Fruit fly (Drosophila melanogaster): ENCODE results near the gene Tango14.
A peak's percentile ranks its signal among the peaks of the same experiment; 100 is the strongest.

Gene Tango14

DNA sequence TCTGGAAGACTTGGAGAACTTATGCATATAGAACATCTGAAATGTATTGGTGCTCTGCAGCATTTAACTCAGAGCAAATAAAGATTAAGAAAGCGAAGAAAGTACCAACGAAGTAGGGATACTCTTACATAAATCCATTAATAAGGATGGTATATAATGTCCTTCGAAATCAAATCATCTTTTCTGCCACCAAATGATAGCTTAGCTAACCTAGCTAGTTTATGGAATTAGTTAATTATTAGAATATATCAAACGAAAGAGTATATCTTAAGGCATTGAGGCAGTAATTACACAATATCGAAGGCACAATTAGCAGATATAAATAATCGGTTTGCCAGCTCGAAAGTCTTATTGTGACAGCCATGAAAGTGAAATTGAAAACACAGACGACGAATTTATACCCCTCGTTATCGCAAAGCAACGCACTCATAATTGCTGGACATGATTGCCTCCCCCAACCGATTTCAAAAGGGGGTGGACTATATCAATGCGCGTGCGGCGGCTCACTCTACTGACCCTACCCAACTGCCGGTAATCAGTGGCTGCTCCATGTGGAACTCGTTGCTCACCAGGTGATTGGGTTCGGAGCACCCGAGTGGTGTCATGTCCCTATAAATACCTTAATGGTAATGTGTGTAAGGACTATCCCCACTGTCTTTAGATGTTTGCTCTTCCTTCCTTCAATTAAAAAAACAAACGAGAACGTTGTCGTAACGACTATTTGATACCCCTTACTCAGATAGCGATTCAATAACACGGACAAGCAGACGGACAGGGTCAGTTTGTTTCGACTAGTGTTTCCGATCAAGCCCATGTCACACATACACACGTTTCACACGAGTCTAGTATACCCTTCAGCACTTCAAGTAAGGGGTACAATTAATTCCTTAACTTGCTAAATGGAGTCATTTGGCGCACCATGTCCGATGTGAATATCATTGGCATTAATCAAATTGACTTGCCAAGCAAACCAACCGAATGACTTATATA lies 13.8 kb upstream of the Tango14 start (continued):
- TF ChIP-seq CG17361 (GFP tag; IDR thresholded peaks at IDR 0.05) (peak; percentile 51; the same call in 2 of the 3 replicates), CG6854 (GFP tag; optimal IDR thresholded peaks at IDR 0.05) (no peak), CG14050 (GFP tag; IDR thresholded peaks at IDR 0.05) (no peak), CG4404 (GFP tag; IDR thresholded peaks at IDR 0.05) (0 out of 2 replicates have a peak, but pooled peaks have one; percentile 27), zf30C (GFP tag; optimal IDR thresholded peaks at IDR 0.05) (no peak), Camta (GFP tag; optimal IDR thresholded peaks at IDR 0.05) (peak; percentile 18), HHEX (GFP tag; optimal IDR thresholded peaks at IDR 0.05) (peak; percentile 48), Hmx (GFP tag; optimal IDR thresholded peaks at IDR 0.05) (no peak), stc (GFP tag; IDR thresholded peaks at IDR 0.05) (peak; percentile 23; the same call in 1 of the 2 replicates), CG8944 (GFP tag; optimal IDR thresholded peaks at IDR 0.05) (peak; percentile 14), CG14667 (GFP tag; IDR thresholded peaks at IDR 0.05) (no peak), tin (GFP tag; optimal IDR thresholded peaks at IDR 0.05) (peak; percentile 1), Drgx (GFP tag; IDR thresholded peaks at IDR 0.05) (peak; percentile 43; the same call in 1 of the 2 replicates), slbo (GFP tag; IDR thresholded peaks at IDR 0.05) (peak; percentile 60), CG10654 (GFP tag; optimal IDR thresholded peaks at IDR 0.05) (no peak), tx (GFP tag; optimal IDR thresholded peaks at IDR 0.05) (no peak), CG14860 (GFP tag; IDR thresholded peaks at IDR 0.05; ENCODE audit: partially characterized antibody) (0 out of 3 replicates have a peak, but pooled peaks have one; percentile 15), CG43689 (GFP tag; IDR thresholded peaks at IDR 0.05) (no peak), en (GFP tag; optimal IDR thresholded peaks at IDR 0.05) (no peak), luna (GFP tag; optimal IDR thresholded peaks at IDR 0.05) (no peak), Tbp (GFP tag; optimal IDR thresholded peaks at IDR 0.05) (no peak), CG34422 (GFP tag; IDR thresholded peaks at IDR 0.05) (no peak), CG6683 (GFP tag; optimal IDR thresholded peaks at IDR 0.05) (no peak), sr (GFP tag; IDR thresholded peaks at IDR 0.05) (no peak), mld (GFP tag; IDR thresholded peaks at IDR 0.05; ENCODE audit: partially characterized antibody) (no peak), CG4282 (GFP tag; optimal IDR thresholded peaks at IDR 0.05) (no peak), CG3726 (GFP tag; IDR thresholded peaks at IDR 0.05) (no peak), pita (GFP tag; optimal IDR thresholded peaks at IDR 0.05) (no peak), insv (GFP tag; optimal IDR thresholded peaks at IDR 0.05) (no peak), sens-2 (GFP tag; IDR thresholded peaks at IDR 0.05) (peak; percentile 26; the same call in 1 of the 2 replicates), caup (GFP tag; optimal IDR thresholded peaks at IDR 0.05; ENCODE audit: severe bottlenecking) (peak; percentile 23), Atf-2 (GFP tag; optimal IDR thresholded peaks at IDR 0.05) (no peak), CG1529 (GFP tag; optimal IDR thresholded peaks at IDR 0.05) (peak; percentile 42), Meics (GFP tag; optimal IDR thresholded peaks at IDR 0.05) (peak; percentile 55), CkIIα-i1 (GFP tag; IDR thresholded peaks at IDR 0.05) (no peak), CG31388 (GFP tag; optimal IDR thresholded peaks at IDR 0.05) (no peak), Atf3 (GFP tag; optimal IDR thresholded peaks at IDR 0.05) (no peak), kni (GFP tag; optimal IDR thresholded peaks at IDR 0.05) (no peak), odd (GFP tag; optimal IDR thresholded peaks at IDR 0.05) (no peak), CG9437 (GFP tag; optimal IDR thresholded peaks at IDR 0.05) (no peak), Doc3 (GFP tag; IDR thresholded peaks at IDR 0.05; ENCODE audit: partially characterized antibody) (no peak), HLHmδ (GFP tag; optimal IDR thresholded peaks at IDR 0.05) (no peak), ase (GFP tag; IDR thresholded peaks at IDR 0.05) (no peak), CG16815 (GFP tag; optimal IDR thresholded peaks at IDR 0.05) (peak; percentile 30), CG5180 (GFP tag; optimal IDR thresholded peaks at IDR 0.05) (no peak), CG3163 (GFP tag; optimal IDR thresholded peaks at IDR 0.05) (no peak), CG1647 (GFP tag; optimal IDR thresholded peaks at IDR 0.05) (no peak), CG17612 (GFP tag; IDR thresholded peaks at IDR 0.05) (no peak), CG8359 (GFP tag; optimal IDR thresholded peaks at IDR 0.05; ENCODE audit: borderline replicate concordance) (peak; percentile 21)
